Worm (Caenorhabditis elegans) whole organism, L3 larva: Measurements from ENCODE around the gene VW02B12L.2.

Source experiments
- ZK546.5 ChIP-seq: sonication (generic microtip); optimal IDR thresholded peaks from 2 replicates; lab custom pipeline; 2017; ENCODE audit warnings: missing biosample characterization, missing genetic modification characterization
- ama-1 ChIP-seq: fragments of 150-350 bp; optimal IDR thresholded peaks from 2 replicates; lab custom pipeline; 2018
- ceh-16 ChIP-seq: sonication (generic microtip); optimal IDR thresholded peaks from 2 replicates; lab custom pipeline; 2017; ENCODE audit warnings: missing biosample characterization, missing genetic modification characterization
- ceh-28 ChIP-seq: fragments of 150-350 bp; optimal IDR thresholded peaks from 2 replicates; lab custom pipeline; 2014; ENCODE audit warnings: missing biosample characterization, missing genetic modification reagents, missing genetic modification characterization
- daf-12 ChIP-seq: fragments of 150-350 bp; optimal IDR thresholded peaks from 2 replicates; lab custom pipeline; 2014; ENCODE audit warnings: missing biosample characterization, missing genetic modification reagents, missing genetic modification characterization
- elt-2 ChIP-seq: sonication (generic microtip); optimal IDR thresholded peaks from 2 replicates; lab custom pipeline; 2016; ENCODE audit warnings: missing genetic modification reagents, mild to moderate bottlenecking, missing genetic modification characterization, missing compliant biosample characterization
- elt-3 ChIP-seq, 3 experiments: fragments of 150-350 bp in 1 of 3; sonication (generic microtip) in 2 of 3; optimal IDR thresholded peaks; 2 replicates in 2 of 3; 4 replicates in 1 of 3; lab custom pipeline; 2014 to 2017; ENCODE audit warnings: missing biosample characterization in 3 of 3, missing genetic modification characterization in 3 of 3
- eor-1 ChIP-seq, 2 experiments: fragments of 150-350 bp; optimal IDR thresholded peaks; 2 replicates each; lab custom pipeline; 2014 to 2018; ENCODE audit warnings: missing biosample characterization in 2 of 2, missing genetic modification characterization in 2 of 2
- fkh-10 ChIP-seq: sonication (generic microtip); optimal IDR thresholded peaks from 2 replicates; lab custom pipeline; 2017; ENCODE audit warnings: missing biosample characterization, missing genetic modification reagents, missing genetic modification characterization
- fkh-2 ChIP-seq: fragments of 150-350 bp; optimal IDR thresholded peaks from 2 replicates; lab custom pipeline; 2014; ENCODE audit warnings: missing biosample characterization, missing genetic modification reagents, missing genetic modification characterization
- fos-1 ChIP-seq: fragments of 150-350 bp; optimal IDR thresholded peaks from 2 replicates; lab custom pipeline; 2014; ENCODE audit warnings: missing biosample characterization, missing genetic modification characterization
- hmg-11 ChIP-seq: sonication (generic microtip); optimal IDR thresholded peaks from 2 replicates; lab custom pipeline; 2016; ENCODE audit warnings: missing genetic modification characterization, missing compliant biosample characterization
- jun-1 ChIP-seq: fragments of 150-350 bp; optimal IDR thresholded peaks from 2 replicates; lab custom pipeline; 2014; ENCODE audit warnings: missing biosample characterization, missing genetic modification reagents, missing genetic modification characterization
- lin-15B ChIP-seq: fragments of 150-350 bp; optimal IDR thresholded peaks from 2 replicates; lab custom pipeline; 2014; ENCODE audit warnings: missing biosample characterization, missing genetic modification characterization
- lin-39 ChIP-seq: fragments of 150-350 bp; optimal IDR thresholded peaks from 2 replicates; lab custom pipeline; 2018; ENCODE audit warnings: missing biosample characterization, missing genetic modification reagents, missing genetic modification characterization
- lsy-12 ChIP-seq: sonication (generic microtip); optimal IDR thresholded peaks from 2 replicates; lab custom pipeline; 2016; ENCODE audit warnings: mild to moderate bottlenecking, missing genetic modification characterization, missing compliant biosample characterization
- mdl-1 ChIP-seq: fragments of 150-350 bp; optimal IDR thresholded peaks from 2 replicates; lab custom pipeline; 2014; ENCODE audit warnings: missing biosample characterization, missing genetic modification characterization
- mml-1 ChIP-seq: fragments of 150-350 bp; sonication (generic microtip); optimal IDR thresholded peaks from 3 replicates; lab custom pipeline; 2014; ENCODE audit warnings: missing biosample characterization, missing genetic modification characterization
- nfya-1 ChIP-seq: sonication (generic microtip); optimal IDR thresholded peaks from 2 replicates; lab custom pipeline; 2017; ENCODE audit warnings: missing genetic modification characterization, mild to moderate bottlenecking, missing compliant biosample characterization, antibody characterized with exemption, moderate library complexity; ENCODE audit not compliant: insufficient read depth
- nhr-11 ChIP-seq: fragments of 150-350 bp; optimal IDR thresholded peaks from 2 replicates; lab custom pipeline; 2014; ENCODE audit warnings: missing biosample characterization, missing genetic modification characterization
- nhr-12 ChIP-seq: fragments of 150-350 bp; optimal IDR thresholded peaks from 2 replicates; lab custom pipeline; 2014; ENCODE audit warnings: missing biosample characterization, missing genetic modification characterization
- nhr-23 ChIP-seq: fragments of 150-350 bp; optimal IDR thresholded peaks from 2 replicates; lab custom pipeline; 2014; ENCODE audit warnings: missing biosample characterization, missing genetic modification reagents, missing genetic modification characterization
- nhr-237 ChIP-seq: fragments of 150-350 bp; optimal IDR thresholded peaks from 2 replicates; lab custom pipeline; 2014; ENCODE audit warnings: missing biosample characterization, missing genetic modification characterization
- nhr-25 ChIP-seq: sonication (generic microtip); optimal IDR thresholded peaks from 2 replicates; lab custom pipeline; 2017; ENCODE audit warnings: missing biosample characterization, missing genetic modification characterization
- nhr-28 ChIP-seq: fragments of 150-350 bp; optimal IDR thresholded peaks from 2 replicates; lab custom pipeline; 2014; ENCODE audit warnings: missing biosample characterization, missing genetic modification characterization
- nhr-43 ChIP-seq: sonication (generic microtip); optimal IDR thresholded peaks from 2 replicates; lab custom pipeline; 2016; ENCODE audit warnings: mild to moderate bottlenecking, missing genetic modification characterization, missing compliant biosample characterization; ENCODE audit not compliant: poor library complexity, severe bottlenecking
- nhr-67 ChIP-seq: fragments of 150-350 bp; optimal IDR thresholded peaks from 2 replicates; lab custom pipeline; 2014; ENCODE audit warnings: missing biosample characterization, missing genetic modification characterization
- nhr-76 ChIP-seq: fragments of 150-350 bp; sonication (generic microtip); optimal IDR thresholded peaks from 5 replicates; lab custom pipeline; 2014; ENCODE audit warnings: missing biosample characterization, missing genetic modification characterization
- nhr-77 ChIP-seq: fragments of 150-350 bp; optimal IDR thresholded peaks from 2 replicates; lab custom pipeline; 2014; ENCODE audit warnings: missing biosample characterization, missing genetic modification characterization
- pha-4 ChIP-seq: fragments of 150-350 bp; optimal IDR thresholded peaks from 2 replicates; lab custom pipeline; 2014; ENCODE audit warnings: missing biosample characterization, missing genetic modification reagents, missing genetic modification characterization
- pqm-1 ChIP-seq: fragments of 150-350 bp; optimal IDR thresholded peaks from 2 replicates; lab custom pipeline; 2017; ENCODE audit warnings: missing biosample characterization, missing genetic modification characterization, inconsistent platforms
- sea-2 ChIP-seq: fragments of 150-350 bp; sonication (generic microtip); optimal IDR thresholded peaks from 4 replicates; lab custom pipeline; 2014; ENCODE audit warnings: missing biosample characterization, missing genetic modification reagents, missing genetic modification characterization
- skn-1 ChIP-seq: fragments of 150-350 bp; optimal IDR thresholded peaks from 2 replicates; lab custom pipeline; 2014; ENCODE audit warnings: missing biosample characterization, missing genetic modification characterization
- snpc-4 ChIP-seq: fragments of 150-350 bp; optimal IDR thresholded peaks from 2 replicates; lab custom pipeline; 2014; ENCODE audit warnings: missing biosample characterization, missing genetic modification characterization
- tbx-2 ChIP-seq: sonication (generic microtip); optimal IDR thresholded peaks from 2 replicates; lab custom pipeline; 2016; ENCODE audit warnings: mild to moderate bottlenecking, missing genetic modification characterization, missing compliant biosample characterization
- ztf-4 ChIP-seq: fragments of 150-350 bp; optimal IDR thresholded peaks from 2 replicates; lab custom pipeline; 2014; ENCODE audit warnings: missing biosample characterization, missing genetic modification characterization

Gene VW02B12L.2

DNA sequence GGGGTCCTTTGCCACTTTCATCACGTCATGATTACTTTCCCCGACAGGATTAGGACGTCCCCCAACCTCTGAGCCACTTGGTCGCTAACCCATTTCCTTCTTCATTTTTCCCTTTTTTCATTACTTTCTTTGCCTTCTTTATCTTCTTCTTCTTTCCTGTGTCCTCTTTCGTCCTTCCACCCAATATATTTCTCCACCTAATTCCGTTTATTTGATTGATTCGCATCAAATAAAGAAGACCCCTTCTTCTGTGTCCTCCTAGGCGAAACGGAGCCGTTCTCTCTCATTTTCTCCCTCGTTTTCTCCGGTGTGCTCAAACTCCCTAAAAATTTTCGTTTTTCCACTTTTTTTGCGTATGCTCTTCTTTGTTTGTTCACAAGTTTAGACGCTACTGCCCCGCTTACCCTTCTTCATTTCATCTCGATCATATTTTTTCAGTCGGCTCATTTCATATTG is 30.4 kb downstream of the VW02B12L.2 start, which contains the start of gene C05D12.7:
Gene C05D12.7, plus strand, starts transcription at position 406 of the 456 bp plus-strand sequence.
- TF ChIP-seq nhr-23 (tag; lab: Kevin White, UChicago) (no peak), mml-1 (tag; lab: Kevin White, UChicago) (no peak), fkh-10 (GFP tag; lab: Kevin White, UChicago) (no peak), nhr-12 (tag; lab: Kevin White, UChicago) (no peak), daf-12 (tag; lab: Kevin White, UChicago) (no peak), fkh-2 (no peak), lin-15B (tag; lab: Kevin White, UChicago) (no peak), lsy-12 (tag; lab: Kevin White, UChicago) (no peak), eor-1 (tag; optimal IDR thresholded peaks at IDR 0.05; lab: Kevin White, UChicago) (no peak), nhr-67 (tag; lab: Kevin White, UChicago) (no peak), tbx-2 (no peak)

ce11 chrII:11400386-11400785 is 39.7 kb downstream of the VW02B12L.2 start:
- TF ChIP-seq mml-1 (tag; lab: Kevin White, UChicago) (no peak), nhr-25 (tag; lab: Kevin White, UChicago) (peak; percentile 55), tbx-2 (no peak)
- TF ChIP-seq, all 47 proteins: peak for 1

DNA sequence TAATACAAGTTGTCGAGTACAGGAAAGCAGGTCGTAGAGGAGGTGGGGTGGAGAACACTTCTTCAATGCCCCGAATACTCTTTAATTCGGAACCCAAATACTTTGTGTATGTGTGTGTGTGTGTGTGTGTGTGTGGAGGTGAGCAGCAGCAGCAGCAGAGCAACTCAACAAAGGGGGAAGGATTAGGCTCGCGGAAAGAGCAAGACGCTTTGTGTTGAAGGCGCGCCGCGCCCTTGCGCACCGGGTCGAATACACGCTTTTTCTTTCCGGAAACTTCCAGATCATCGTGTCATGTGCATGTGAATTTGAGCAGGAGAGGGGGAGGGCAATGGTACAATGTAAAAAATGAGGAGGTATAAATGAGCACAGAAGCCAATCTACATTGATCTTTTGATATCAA is 41.3 kb downstream of the VW02B12L.2 start:
- TF ChIP-seq jun-1 = no peak
- no peak for TF ChIP-seq fkh-2
- TF ChIP-seq daf-12 (tag; lab: Kevin White, UChicago) = no peak
- no peak for TF ChIP-seq nhr-77 (tag; lab: Kevin White, UChicago)
- no peak for TF ChIP-seq nhr-43 (tag; lab: Kevin White, UChicago)
- no peak for TF ChIP-seq ceh-16 (tag; lab: Kevin White, UChicago)
- no peak for TF ChIP-seq mdl-1
- TF ChIP-seq elt-3 (tag; optimal IDR thresholded peaks at IDR 0.05; lab: Kevin White, UChicago) = no peak
- no peak for TF ChIP-seq ceh-28 (tag; lab: Kevin White, UChicago)
- TF ChIP-seq nhr-76 (tag; lab: Kevin White, UChicago) = no peak
- no peak for TF ChIP-seq nhr-23 (tag; lab: Kevin White, UChicago)
- no peak for TF ChIP-seq lsy-12 (tag; lab: Kevin White, UChicago)
- no peak for TF ChIP-seq ztf-4 (tag; lab: Kevin White, UChicago)
- no peak for TF ChIP-seq nhr-11 (tag; lab: Kevin White, UChicago)
- no peak for TF ChIP-seq pha-4
- no peak for TF ChIP-seq lin-39 (tag; lab: Kevin White, UChicago)
- no peak for TF ChIP-seq nhr-28 (tag; lab: Kevin White, UChicago)
- no peak for TF ChIP-seq fos-1 (tag; lab: Kevin White, UChicago)
- no peak for TF ChIP-seq tbx-2

- TF ChIP-seq pqm-1 (tag; lab: Kevin White, UChicago) (no peak), lin-39 (tag; lab: Kevin White, UChicago) (no peak), mml-1 (tag; lab: Kevin White, UChicago) (no peak), fkh-2 (no peak), nhr-237 (tag; lab: Kevin White, UChicago) (no peak), snpc-4 (no peak), daf-12 (tag; lab: Kevin White, UChicago) (no peak), lin-15B (tag; lab: Kevin White, UChicago) (no peak)
These were observed 43.9 kb downstream of the VW02B12L.2 start for ce11 chrII:11396217-11396616.

ce11 chrII:11393787-11394186 is 46.3 kb downstream of the VW02B12L.2 start:
- TF ChIP-seq pha-4 (no peak), fkh-2 (no peak), ZK546.5 (tag; lab: Kevin White, UChicago) (no peak)

- TF ChIP-seq skn-1 = no peak
These were observed 47.7 kb downstream of the VW02B12L.2 start for ce11 chrII:11392390-11392789.

ce11 chrII:11390865-11391264 is 49.3 kb downstream of the VW02B12L.2 start, which contains the start of gene shn-1:
shn-1 (minus strand) TSS chrII:11390965.
- no peak for TF ChIP-seq sea-2 (GFP tag; lab: Kevin White, UChicago)
- no peak for TF ChIP-seq nhr-11 (tag; lab: Kevin White, UChicago)
- TF ChIP-seq nhr-12 (tag; lab: Kevin White, UChicago) = no peak
- TF ChIP-seq elt-2 (tag; lab: Kevin White, UChicago) = no peak
- TF ChIP-seq hmg-11 = no peak
- no peak for TF ChIP-seq ama-1 (lab: Kevin White, UChicago)
- TF ChIP-seq ceh-16 (tag; lab: Kevin White, UChicago) = no peak
- TF ChIP-seq eor-1 (tag; optimal IDR thresholded peaks at IDR 0.05; lab: Kevin White, UChicago) = no peak
- TF ChIP-seq mml-1 (tag; lab: Kevin White, UChicago) = no peak
- no peak for TF ChIP-seq nfya-1
